Worm (Caenorhabditis elegans): Measurements from ENCODE around the gene Y69A2AR.51.

The Y69A2AR.51 gene

DNA sequence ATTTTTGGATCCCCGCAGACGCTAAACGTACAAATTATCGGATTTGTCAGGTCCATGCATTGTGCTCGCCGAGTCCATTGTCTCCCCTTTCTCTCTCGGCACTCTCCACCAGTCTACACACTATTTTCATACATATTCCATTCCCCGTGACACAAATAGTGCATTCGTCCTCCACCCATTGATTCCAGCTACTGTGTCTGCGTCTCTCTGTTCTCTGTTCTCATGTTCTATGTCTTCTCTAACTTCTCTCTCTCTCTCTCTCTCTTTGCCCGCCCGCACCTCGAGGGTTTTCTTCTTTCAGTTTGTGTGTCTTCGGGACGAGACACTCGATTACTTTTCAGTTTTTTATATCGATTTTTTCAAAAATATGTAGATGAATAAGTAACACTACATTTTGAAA, 27.4 kb downstream of the Y69A2AR.51 start (continued):
- peak; percentile 91 for TF ChIP-seq dve-1 (tag; optimal IDR thresholded peaks at IDR 0.05; ENCODE audit: insufficient read depth)
- peak; percentile 85 for TF ChIP-seq mep-1 (tag; optimal IDR thresholded peaks at IDR 0.05)
- no peak for TF ChIP-seq snpc-4 (tag; optimal IDR thresholded peaks at IDR 0.05)
- TF ChIP-seq zfp-3 (GFP tag; conservative IDR thresholded peaks at IDR 0.05) = no peak
- TF ChIP-seq rbr-2 (tag; optimal IDR thresholded peaks at IDR 0.05) = peak; percentile 67
- TF ChIP-seq lin-1 (GFP tag; IDR thresholded peaks at IDR 0.05) = 0 out of 2 replicates have a peak, but pooled peaks have one; percentile 16
- no peak for TF ChIP-seq F10B5.3 (tag; optimal IDR thresholded peaks at IDR 0.05)
- TF ChIP-seq R02D3.7 (tag; optimal IDR thresholded peaks at IDR 0.05) = no peak
- peak; percentile 69 for TF ChIP-seq lin-13 (GFP tag; optimal IDR thresholded peaks at IDR 0.05)
- TF ChIP-seq zip-11 (GFP tag; IDR thresholded peaks at IDR 0.05) = no peak
- peak; percentile 55 for TF ChIP-seq mxl-3 (GFP tag; optimal IDR thresholded peaks at IDR 0.05)
- TF ChIP-seq pqm-1 (tag; optimal IDR thresholded peaks at IDR 0.05) = peak; percentile 35
- no peak for TF ChIP-seq ceh-82 (tag; optimal IDR thresholded peaks at IDR 0.05)
- peak in 1 of 2 experiments; percentile 77 for TF ChIP-seq hif-1 (tag; optimal IDR thresholded peaks at IDR 0.05)
- peak; percentile 57; the same call in 1 of the 2 replicates for TF ChIP-seq nhr-42 (GFP tag; IDR thresholded peaks at IDR 0.05)
- TF ChIP-seq hlh-30 (tag; optimal IDR thresholded peaks at IDR 0.05; ENCODE audit: insufficient read depth) = peak; percentile 99
- no peak for TF ChIP-seq zag-1 (tag; optimal IDR thresholded peaks at IDR 0.05)
- TF ChIP-seq D1046.2 (GFP tag; IDR thresholded peaks at IDR 0.05) = no peak
- TF ChIP-seq ceh-62 (tag; optimal IDR thresholded peaks at IDR 0.05) = no peak
- TF ChIP-seq fos-1 (tag; optimal IDR thresholded peaks at IDR 0.05) = no peak
- TF ChIP-seq ctbp-1 (GFP tag; IDR thresholded peaks at IDR 0.05) = no peak
- TF ChIP-seq lin-39 (tag; optimal IDR thresholded peaks at IDR 0.05) = no peak
- no peak for TF ChIP-seq dmd-8 (GFP tag; IDR thresholded peaks at IDR 0.05)
- TF ChIP-seq snpc-1.2 (GFP tag; IDR thresholded peaks at IDR 0.05) = no peak
- TF ChIP-seq F26F4.8 (GFP tag; conservative IDR thresholded peaks at IDR 0.05) = no peak
- TF ChIP-seq dmd-9 (GFP tag; IDR thresholded peaks at IDR 0.05) = no peak
- peak; percentile 31 for TF ChIP-seq F37D6.2 (tag; optimal IDR thresholded peaks at IDR 0.05)
- no peak for TF ChIP-seq Y48G9A.11 (GFP tag; IDR thresholded peaks at IDR 0.05)
- no peak for TF ChIP-seq nhr-237 (tag; optimal IDR thresholded peaks at IDR 0.05)
- no peak for TF ChIP-seq nhr-111 (GFP tag; optimal IDR thresholded peaks at IDR 0.05)
- peak; percentile 93 for TF ChIP-seq hlh-11 (tag; optimal IDR thresholded peaks at IDR 0.05)
- TF ChIP-seq nhr-48 (tag; optimal IDR thresholded peaks at IDR 0.05) = peak; percentile 67
- TF ChIP-seq nhr-25 (tag; optimal IDR thresholded peaks at IDR 0.05; ENCODE audit: borderline replicate concordance, insufficient read depth) = peak; percentile 51
- no peak for TF ChIP-seq spr-3 (GFP tag; optimal IDR thresholded peaks at IDR 0.05)
- no peak for TF ChIP-seq ztf-11 (tag; optimal IDR thresholded peaks at IDR 0.05)
- TF ChIP-seq ama-1 (optimal IDR thresholded peaks at IDR 0.05) = peak; percentile 80
- peak; percentile 42 for TF ChIP-seq nhr-102 (tag; optimal IDR thresholded peaks at IDR 0.05)
- TF ChIP-seq duxl-1 (tag; optimal IDR thresholded peaks at IDR 0.05; ENCODE audit: poor library complexity) = peak; percentile 42
- no peak for TF ChIP-seq unc-130 (GFP tag; optimal IDR thresholded peaks at IDR 0.05)
- no peak for TF ChIP-seq skn-1 (tag; optimal IDR thresholded peaks at IDR 0.05)
- no peak for TF ChIP-seq daf-16 (GFP tag; optimal IDR thresholded peaks at IDR 0.05)
- TF ChIP-seq daf-16 (tag; optimal IDR thresholded peaks at IDR 0.05) = peak; percentile 58
- no peak for TF ChIP-seq cey-2 (tag; optimal IDR thresholded peaks at IDR 0.05; ENCODE audit: borderline replicate concordance, insufficient read depth)
- peak; percentile 64 for TF ChIP-seq dpl-1 (GFP tag; optimal IDR thresholded peaks at IDR 0.05)
- TF ChIP-seq gei-8 (GFP tag; optimal IDR thresholded peaks at IDR 0.05) = no peak
- TF ChIP-seq lsy-2 (tag; optimal IDR thresholded peaks at IDR 0.05) = peak; percentile 58 to 88
- TF ChIP-seq Y75B8A.6 (GFP tag; IDR thresholded peaks at IDR 0.05) = no peak
- no peak for TF ChIP-seq ceh-44 (GFP tag; IDR thresholded peaks at IDR 0.05)
- TF ChIP-seq sdz-12 (GFP tag; optimal IDR thresholded peaks at IDR 0.05) = no peak
- TF ChIP-seq egl-27 (tag; optimal IDR thresholded peaks at IDR 0.05) = no peak
- TF ChIP-seq F44E2.7 (GFP tag; IDR thresholded peaks at IDR 0.05) = no peak
- TF ChIP-seq egl-43 (GFP tag; IDR thresholded peaks at IDR 0.05) = no peak
